Worm (Caenorhabditis elegans) whole organism, L3 larva: ENCODE data around the gene ears-2.

Source experiments
- R02D3.7 ChIP-seq: fragments of 150-350 bp; optimal IDR thresholded peaks from 2 replicates; lab custom pipeline; 2014; ENCODE audit warnings: missing biosample characterization, missing genetic modification characterization
- ZK546.5 ChIP-seq: sonication (generic microtip); optimal IDR thresholded peaks from 2 replicates; lab custom pipeline; 2017; ENCODE audit warnings: missing biosample characterization, missing genetic modification characterization
- aly-2 ChIP-seq: fragments of 150-350 bp; optimal IDR thresholded peaks from 2 replicates; lab custom pipeline; 2014; ENCODE audit warnings: missing biosample characterization, missing genetic modification characterization
- ama-1 ChIP-seq: fragments of 150-350 bp; optimal IDR thresholded peaks from 2 replicates; lab custom pipeline; 2018
- ceh-16 ChIP-seq: sonication (generic microtip); optimal IDR thresholded peaks from 2 replicates; lab custom pipeline; 2017; ENCODE audit warnings: missing biosample characterization, missing genetic modification characterization
- ceh-28 ChIP-seq: fragments of 150-350 bp; optimal IDR thresholded peaks from 2 replicates; lab custom pipeline; 2014; ENCODE audit warnings: missing biosample characterization, missing genetic modification reagents, missing genetic modification characterization
- ceh-9 ChIP-seq: sonication (generic microtip); optimal IDR thresholded peaks from 2 replicates; lab custom pipeline; 2018; ENCODE audit warnings: missing biosample characterization, missing genetic modification characterization
- daf-12 ChIP-seq: fragments of 150-350 bp; optimal IDR thresholded peaks from 2 replicates; lab custom pipeline; 2014; ENCODE audit warnings: missing biosample characterization, missing genetic modification reagents, missing genetic modification characterization
- egl-27 ChIP-seq: sonication (generic microtip); optimal IDR thresholded peaks from 4 replicates; lab custom pipeline; 2017; ENCODE audit warnings: missing biosample characterization, missing genetic modification reagents, missing genetic modification characterization
- egl-5 ChIP-seq: fragments of 150-350 bp; optimal IDR thresholded peaks from 2 replicates; lab custom pipeline; 2017; ENCODE audit warnings: missing biosample characterization, missing genetic modification reagents, missing genetic modification characterization, inconsistent platforms
- elt-1 ChIP-seq: fragments of 150-350 bp; optimal IDR thresholded peaks from 2 replicates; lab custom pipeline; 2014; ENCODE audit warnings: missing biosample characterization, missing genetic modification characterization
- elt-2 ChIP-seq: sonication (generic microtip); optimal IDR thresholded peaks from 2 replicates; lab custom pipeline; 2016; ENCODE audit warnings: missing genetic modification reagents, mild to moderate bottlenecking, missing genetic modification characterization, missing compliant biosample characterization
- elt-3 ChIP-seq, 3 experiments: fragments of 150-350 bp in 1 of 3; sonication (generic microtip) in 2 of 3; optimal IDR thresholded peaks; 2 replicates in 2 of 3; 4 replicates in 1 of 3; lab custom pipeline; 2014 to 2017; ENCODE audit warnings: missing biosample characterization in 3 of 3, missing genetic modification characterization in 3 of 3
- fkh-10 ChIP-seq: sonication (generic microtip); optimal IDR thresholded peaks from 2 replicates; lab custom pipeline; 2017; ENCODE audit warnings: missing biosample characterization, missing genetic modification reagents, missing genetic modification characterization
- fkh-2 ChIP-seq: fragments of 150-350 bp; optimal IDR thresholded peaks from 2 replicates; lab custom pipeline; 2014; ENCODE audit warnings: missing biosample characterization, missing genetic modification reagents, missing genetic modification characterization
- hmg-11 ChIP-seq: sonication (generic microtip); optimal IDR thresholded peaks from 2 replicates; lab custom pipeline; 2016; ENCODE audit warnings: missing genetic modification characterization, missing compliant biosample characterization
- jun-1 ChIP-seq: fragments of 150-350 bp; optimal IDR thresholded peaks from 2 replicates; lab custom pipeline; 2014; ENCODE audit warnings: missing biosample characterization, missing genetic modification reagents, missing genetic modification characterization
- lin-15B ChIP-seq: fragments of 150-350 bp; optimal IDR thresholded peaks from 2 replicates; lab custom pipeline; 2014; ENCODE audit warnings: missing biosample characterization, missing genetic modification characterization
- lsy-12 ChIP-seq: sonication (generic microtip); optimal IDR thresholded peaks from 2 replicates; lab custom pipeline; 2016; ENCODE audit warnings: mild to moderate bottlenecking, missing genetic modification characterization, missing compliant biosample characterization
- mdl-1 ChIP-seq: fragments of 150-350 bp; optimal IDR thresholded peaks from 2 replicates; lab custom pipeline; 2014; ENCODE audit warnings: missing biosample characterization, missing genetic modification characterization
- mml-1 ChIP-seq: fragments of 150-350 bp; sonication (generic microtip); optimal IDR thresholded peaks from 3 replicates; lab custom pipeline; 2014; ENCODE audit warnings: missing biosample characterization, missing genetic modification characterization
- nfya-1 ChIP-seq: sonication (generic microtip); optimal IDR thresholded peaks from 2 replicates; lab custom pipeline; 2017; ENCODE audit warnings: missing genetic modification characterization, mild to moderate bottlenecking, missing compliant biosample characterization, antibody characterized with exemption, moderate library complexity; ENCODE audit not compliant: insufficient read depth
- nhr-11 ChIP-seq: fragments of 150-350 bp; optimal IDR thresholded peaks from 2 replicates; lab custom pipeline; 2014; ENCODE audit warnings: missing biosample characterization, missing genetic modification characterization
- nhr-12 ChIP-seq: fragments of 150-350 bp; optimal IDR thresholded peaks from 2 replicates; lab custom pipeline; 2014; ENCODE audit warnings: missing biosample characterization, missing genetic modification characterization
- nhr-23 ChIP-seq: fragments of 150-350 bp; optimal IDR thresholded peaks from 2 replicates; lab custom pipeline; 2014; ENCODE audit warnings: missing biosample characterization, missing genetic modification reagents, missing genetic modification characterization
- nhr-237 ChIP-seq: fragments of 150-350 bp; optimal IDR thresholded peaks from 2 replicates; lab custom pipeline; 2014; ENCODE audit warnings: missing biosample characterization, missing genetic modification characterization
- nhr-25 ChIP-seq: sonication (generic microtip); optimal IDR thresholded peaks from 2 replicates; lab custom pipeline; 2017; ENCODE audit warnings: missing biosample characterization, missing genetic modification characterization
- nhr-43 ChIP-seq: sonication (generic microtip); optimal IDR thresholded peaks from 2 replicates; lab custom pipeline; 2016; ENCODE audit warnings: mild to moderate bottlenecking, missing genetic modification characterization, missing compliant biosample characterization; ENCODE audit not compliant: poor library complexity, severe bottlenecking
- nhr-67 ChIP-seq: fragments of 150-350 bp; optimal IDR thresholded peaks from 2 replicates; lab custom pipeline; 2014; ENCODE audit warnings: missing biosample characterization, missing genetic modification characterization
- nhr-76 ChIP-seq: fragments of 150-350 bp; sonication (generic microtip); optimal IDR thresholded peaks from 5 replicates; lab custom pipeline; 2014; ENCODE audit warnings: missing biosample characterization, missing genetic modification characterization
- nhr-77 ChIP-seq: fragments of 150-350 bp; optimal IDR thresholded peaks from 2 replicates; lab custom pipeline; 2014; ENCODE audit warnings: missing biosample characterization, missing genetic modification characterization
- pha-4 ChIP-seq: fragments of 150-350 bp; optimal IDR thresholded peaks from 2 replicates; lab custom pipeline; 2014; ENCODE audit warnings: missing biosample characterization, missing genetic modification reagents, missing genetic modification characterization
- pqm-1 ChIP-seq: fragments of 150-350 bp; optimal IDR thresholded peaks from 2 replicates; lab custom pipeline; 2017; ENCODE audit warnings: missing biosample characterization, missing genetic modification characterization, inconsistent platforms
- sea-2 ChIP-seq: fragments of 150-350 bp; sonication (generic microtip); optimal IDR thresholded peaks from 4 replicates; lab custom pipeline; 2014; ENCODE audit warnings: missing biosample characterization, missing genetic modification reagents, missing genetic modification characterization
- skn-1 ChIP-seq: fragments of 150-350 bp; optimal IDR thresholded peaks from 2 replicates; lab custom pipeline; 2014; ENCODE audit warnings: missing biosample characterization, missing genetic modification characterization
- snpc-4 ChIP-seq: fragments of 150-350 bp; optimal IDR thresholded peaks from 2 replicates; lab custom pipeline; 2014; ENCODE audit warnings: missing biosample characterization, missing genetic modification characterization
- unc-39 ChIP-seq: sonication (generic microtip); optimal IDR thresholded peaks from 4 replicates; lab custom pipeline; 2017; ENCODE audit warnings: missing biosample characterization, missing genetic modification characterization
- unc-62 ChIP-seq: fragments of 150-350 bp; sonication (generic microtip); optimal IDR thresholded peaks from 4 replicates; lab custom pipeline; 2014; ENCODE audit warnings: missing biosample characterization, missing genetic modification reagents, missing genetic modification characterization
- zag-1 ChIP-seq: fragments of 150-350 bp; optimal IDR thresholded peaks from 2 replicates; lab custom pipeline; 2014; ENCODE audit warnings: missing biosample characterization, missing genetic modification characterization
- ztf-4 ChIP-seq: fragments of 150-350 bp; optimal IDR thresholded peaks from 2 replicates; lab custom pipeline; 2014; ENCODE audit warnings: missing biosample characterization, missing genetic modification characterization

Gene ears-2

ce11 chrIV:378838-379237 lies 11.4 kb downstream of the ears-2 start:
- TF ChIP-seq nhr-43 (tag; lab: Kevin White, UChicago): no peak
- TF ChIP-seq zag-1 (tag; lab: Kevin White, UChicago): no peak
- TF ChIP-seq ceh-16: no peak
- TF ChIP-seq ZK546.5 (tag; lab: Kevin White, UChicago): no peak
- no peak for TF ChIP-seq nhr-11

ce11 chrIV:378367-378766 lies 11.9 kb downstream of the ears-2 start:
- peak; percentile 9 for TF ChIP-seq pha-4 (tag; lab: Kevin White, UChicago)
- peak; percentile 18 for TF ChIP-seq pqm-1 (tag; lab: Kevin White, UChicago)
- TF ChIP-seq snpc-4 (tag; lab: Kevin White, UChicago): no peak
- TF ChIP-seq elt-2 (tag; lab: Kevin White, UChicago): peak; percentile 43
- peak; percentile 17 for TF ChIP-seq egl-5 (tag; lab: Kevin White, UChicago)

ce11 chrIV:377791-378190 lies 12.5 kb downstream of the ears-2 start:
- TF ChIP-seq sea-2 (GFP tag; lab: Kevin White, UChicago) (no peak), nhr-25 (tag; lab: Kevin White, UChicago) (peak; percentile 51), mdl-1 (no peak)

ce11 chrIV:375915-376314 lies 14.4 kb downstream of the ears-2 start, which contains the start of gene fln-1:
fln-1 (minus strand) TSS chrIV:376015.
- TF ChIP-seq skn-1: no peak
- no peak for TF ChIP-seq nhr-12

ce11 chrIV:373963-374362 lies 16.3 kb downstream of the ears-2 start:
- TF ChIP-seq fkh-2 (tag; lab: Kevin White, UChicago) (no peak), nhr-25 (tag; lab: Kevin White, UChicago) (no peak)

ce11 chrIV:372146-372789 lies 18.0 kb downstream of the ears-2 start:
- TF ChIP-seq egl-5 (tag; lab: Kevin White, UChicago) (peak; percentile 39), lin-15B (tag; lab: Kevin White, UChicago) (peak; percentile 34), fkh-2 (tag; lab: Kevin White, UChicago) (no peak)
- TF ChIP-seq, all 47 proteins: peak for 2

- TF ChIP-seq nhr-237 (tag; lab: Kevin White, UChicago): no peak
- TF ChIP-seq aly-2 (tag; lab: Kevin White, UChicago): no peak
- no peak for TF ChIP-seq nhr-12
- TF ChIP-seq pha-4 (tag; lab: Kevin White, UChicago): no peak
- TF ChIP-seq ceh-16: no peak
- no peak for TF ChIP-seq ceh-9 (tag; lab: Kevin White, UChicago)
- TF ChIP-seq lsy-12 (tag; lab: Kevin White, UChicago): no peak
- no peak for TF ChIP-seq R02D3.7
- TF ChIP-seq ceh-28: no peak
- TF ChIP-seq pqm-1 (tag; lab: Kevin White, UChicago): no peak
- TF ChIP-seq ama-1 (lab: Kevin White, UChicago): no peak
- TF ChIP-seq nhr-67 (tag; lab: Kevin White, UChicago): no peak
- TF ChIP-seq elt-1 (tag; lab: Kevin White, UChicago): no peak
- TF ChIP-seq fkh-2 (tag; lab: Kevin White, UChicago): no peak
- no peak for TF ChIP-seq sea-2 (GFP tag; lab: Kevin White, UChicago)
- no peak for TF ChIP-seq mml-1 (tag; lab: Kevin White, UChicago)
- TF ChIP-seq elt-3 (tag; optimal IDR thresholded peaks at IDR 0.05; lab: Kevin White, UChicago): no peak
- no peak for TF ChIP-seq egl-27 (tag; lab: Kevin White, UChicago)
- no peak for TF ChIP-seq mdl-1
- TF ChIP-seq nhr-76 (tag; lab: Kevin White, UChicago): no peak
- no peak for TF ChIP-seq nhr-77 (tag; lab: Kevin White, UChicago)
- TF ChIP-seq elt-2 (tag; lab: Kevin White, UChicago): no peak
- TF ChIP-seq skn-1: no peak
- TF ChIP-seq unc-62 (GFP tag; lab: Kevin White, UChicago): no peak
- TF ChIP-seq nfya-1 (tag; lab: Kevin White, UChicago): peak; percentile 37
- peak; percentile 17 for TF ChIP-seq fkh-10
- TF ChIP-seq hmg-11 (tag; lab: Kevin White, UChicago): peak; percentile 45
- TF ChIP-seq ztf-4: no peak
- no peak for TF ChIP-seq snpc-4 (tag; lab: Kevin White, UChicago)
- TF ChIP-seq lin-15B (tag; lab: Kevin White, UChicago): peak; percentile 6
- no peak for TF ChIP-seq jun-1 (tag; lab: Kevin White, UChicago)
- TF ChIP-seq nhr-23 (tag; lab: Kevin White, UChicago): peak; percentile 42
- TF ChIP-seq daf-12: no peak
- TF ChIP-seq unc-39 (tag; lab: Kevin White, UChicago): no peak
Observed at ce11 chrIV:366406-366805, 23.9 kb downstream of the ears-2 start.
